Fruit fly (Drosophila melanogaster) whole organism, wandering third instar larva: ENCODE measurements around the gene cact.

Experiments
- Abd-B ChIP-seq: fragments of >200 bp; optimal IDR thresholded peaks from 2 replicates; lab custom pipeline; 2017; ENCODE audit warnings: missing biosample characterization, missing genetic modification characterization
- CG32264 ChIP-seq: fragments of 200-800 bp; sonication (Bioruptor generic); optimal IDR thresholded peaks from 2 replicates; lab custom pipeline; 2016; ENCODE audit warnings: missing biosample characterization, missing genetic modification characterization
- CG9705 ChIP-seq: fragments of 200-800 bp; sonication (Bioruptor generic); optimal IDR thresholded peaks from 2 replicates; lab custom pipeline; 2018; ENCODE audit warnings: missing biosample characterization, mild to moderate bottlenecking, missing genetic modification characterization
- CrebA ChIP-seq: fragments of 200-800 bp; sonication (Bioruptor generic); optimal IDR thresholded peaks from 2 replicates; lab custom pipeline; 2016; ENCODE audit warnings: missing biosample characterization, mild to moderate bottlenecking, missing genetic modification characterization, borderline replicate concordance
- Dfd ChIP-seq: fragments of >200 bp; optimal IDR thresholded peaks from 2 replicates; lab custom pipeline; 2017; ENCODE audit warnings: missing biosample characterization, missing genetic modification characterization
- Dif ChIP-seq: fragments of 200-275, 200-300 bp; sonication (Bioruptor generic); optimal IDR thresholded peaks from 2 replicates; lab custom pipeline; 2018; ENCODE audit warnings: missing biosample characterization, missing genetic modification characterization; ENCODE audit not compliant: partially characterized antibody
- GATAd ChIP-seq: sonication (Bioruptor generic); optimal IDR thresholded peaks from 2 replicates; lab custom pipeline; 2016; ENCODE audit warnings: missing biosample characterization, missing genetic modification characterization
- HLH106 ChIP-seq: fragments of 200-800 bp; optimal IDR thresholded peaks from 3 replicates; lab custom pipeline; 2019; ENCODE audit warnings: missing biosample characterization, mild to moderate bottlenecking, missing genetic modification characterization, moderate library complexity
- Hnf4 ChIP-seq: fragments of 200-800 bp; sonication (Bioruptor generic); optimal IDR thresholded peaks from 2 replicates; lab custom pipeline; 2016; ENCODE audit warnings: missing biosample characterization, mild to moderate bottlenecking, missing genetic modification characterization
- Hr78 ChIP-seq: fragments of >200 bp; optimal IDR thresholded peaks from 2 replicates; lab custom pipeline; 2017; ENCODE audit warnings: missing biosample characterization, missing genetic modification characterization
- Hr83 ChIP-seq: fragments of 200-300 bp; sonication (Bioruptor generic); optimal IDR thresholded peaks from 2 replicates; lab custom pipeline; 2016; ENCODE audit warnings: missing biosample characterization, mild to moderate bottlenecking, missing genetic modification characterization, moderate library complexity; ENCODE audit not compliant: poor library complexity, severe bottlenecking
- Jra ChIP-seq: sonication (Bioruptor generic); optimal IDR thresholded peaks from 2 replicates; lab custom pipeline; 2016; ENCODE audit warnings: missing biosample characterization, missing genetic modification characterization
- Mio ChIP-seq: sonication (Bioruptor generic); optimal IDR thresholded peaks from 2 replicates; lab custom pipeline; 2016; ENCODE audit warnings: missing biosample characterization, missing genetic modification characterization
- Myc ChIP-seq: fragments of >200 bp; optimal IDR thresholded peaks from 2 replicates; lab custom pipeline; 2017
- N ChIP-seq: fragments of >200 bp; optimal IDR thresholded peaks from 2 replicates; lab custom pipeline; 2018; ENCODE audit warnings: missing biosample characterization, missing external identifiers, missing genetic modification characterization
- OdsH ChIP-seq: fragments of 200-800 bp; sonication (Bioruptor generic); optimal IDR thresholded peaks from 2 replicates; lab custom pipeline; 2016; ENCODE audit warnings: missing biosample characterization, mild to moderate bottlenecking, missing genetic modification characterization
- Rel ChIP-seq, 2 experiments: fragments of 200-800 bp; sonication (Bioruptor generic) in 1 of 2; optimal IDR thresholded peaks; 2 replicates in 1 of 2; 3 replicates in 1 of 2; lab custom pipeline; 2016 to 2019; ENCODE audit warnings: mild to moderate bottlenecking in 2 of 2, missing biosample characterization in 2 of 2, missing genetic modification characterization in 2 of 2, moderate library complexity in 1 of 2
- Sp1 ChIP-seq: fragments of 200-800 bp; sonication (Bioruptor generic); optimal IDR thresholded peaks from 3 replicates; lab custom pipeline; 2019; ENCODE audit warnings: missing biosample characterization, mild to moderate bottlenecking, missing genetic modification characterization, moderate library complexity
- Vsx2 ChIP-seq: fragments of 200-300, 225-300 bp; sonication (Bioruptor generic); optimal IDR thresholded peaks from 2 replicates; lab custom pipeline; 2018; ENCODE audit warnings: missing biosample characterization, missing genetic modification characterization; ENCODE audit not compliant: partially characterized antibody
- br ChIP-seq: fragments of 200-800 bp; sonication (Bioruptor generic); optimal IDR thresholded peaks from 2 replicates; lab custom pipeline; 2016; ENCODE audit warnings: missing biosample characterization, missing genetic modification characterization
- brk ChIP-seq: fragments of 200-800 bp; sonication (Bioruptor generic); optimal IDR thresholded peaks from 2 replicates; lab custom pipeline; 2016; ENCODE audit warnings: missing biosample characterization, mild to moderate bottlenecking, missing genetic modification characterization
- dl ChIP-seq, 2 experiments: fragments of 175-275, 200-275 bp in 1 of 2; fragments of 200-275 bp in 1 of 2; sonication (Bioruptor generic); optimal IDR thresholded peaks; lab custom pipeline; 2018; ENCODE audit warnings: mild to moderate bottlenecking in 2 of 2, missing biosample characterization in 2 of 2, missing genetic modification characterization in 2 of 2, moderate library complexity in 2 of 2; ENCODE audit not compliant: partially characterized antibody in 2 of 2, insufficient read depth in 1 of 2
- dmrt93B ChIP-seq: fragments of 200-800 bp; sonication (Bioruptor generic); optimal IDR thresholded peaks from 2 replicates; lab custom pipeline; 2018; ENCODE audit warnings: missing biosample characterization, mild to moderate bottlenecking, missing genetic modification characterization
- dsf ChIP-seq: sonication (Bioruptor generic); optimal IDR thresholded peaks from 2 replicates; lab custom pipeline; 2016; ENCODE audit warnings: missing biosample characterization, missing genetic modification characterization, borderline replicate concordance
- ey ChIP-seq: fragments of 200-800 bp; sonication (Bioruptor generic); optimal IDR thresholded peaks from 2 replicates; lab custom pipeline; 2016; ENCODE audit warnings: missing biosample characterization, missing genetic modification characterization
- foxo ChIP-seq, 2 experiments: fragments of 200-800 bp; sonication (Bioruptor generic); optimal IDR thresholded peaks; 2 replicates in 1 of 2; 3 replicates in 1 of 2; lab custom pipeline; 2016 to 2017; ENCODE audit warnings: missing biosample characterization in 2 of 2, missing genetic modification characterization in 2 of 2
- fru ChIP-seq: fragments of 200-800 bp; sonication (Bioruptor generic); optimal IDR thresholded peaks from 3 replicates; lab custom pipeline; 2016; ENCODE audit warnings: missing biosample characterization, mild to moderate bottlenecking, missing genetic modification characterization
- h ChIP-seq: fragments of 200-800 bp; sonication (Bioruptor generic); optimal IDR thresholded peaks from 3 replicates; lab custom pipeline; 2016; ENCODE audit warnings: missing biosample characterization, mild to moderate bottlenecking, missing genetic modification characterization
- jim ChIP-seq: fragments of 175-275, 200-325 bp; sonication (Bioruptor generic); optimal IDR thresholded peaks from 2 replicates; lab custom pipeline; 2016; ENCODE audit warnings: missing biosample characterization, mild to moderate bottlenecking, missing genetic modification characterization
- lola ChIP-seq: fragments of >200 bp; optimal IDR thresholded peaks from 2 replicates; lab custom pipeline; 2017; ENCODE audit warnings: missing biosample characterization, missing genetic modification characterization
- pan ChIP-seq: fragments of >200 bp; optimal IDR thresholded peaks from 2 replicates; lab custom pipeline; 2017
- psq ChIP-seq: fragments of 200-800 bp; sonication (Bioruptor generic); optimal IDR thresholded peaks from 3 replicates; lab custom pipeline; 2017; ENCODE audit warnings: missing biosample characterization, mild to moderate bottlenecking, missing genetic modification characterization, moderate library complexity
- rgr ChIP-seq: fragments of 200-800 bp; sonication (Bioruptor generic); optimal IDR thresholded peaks from 3 replicates; lab custom pipeline; 2016; ENCODE audit warnings: missing biosample characterization, mild to moderate bottlenecking, missing genetic modification characterization
- sage ChIP-seq: fragments of 200-800 bp; sonication (Bioruptor generic); optimal IDR thresholded peaks from 2 replicates; lab custom pipeline; 2016; ENCODE audit warnings: missing biosample characterization, mild to moderate bottlenecking, missing genetic modification characterization
- sv ChIP-seq: fragments of 200-800 bp; sonication (Bioruptor generic); optimal IDR thresholded peaks from 3 replicates; lab custom pipeline; 2016; ENCODE audit warnings: missing biosample characterization, missing genetic modification characterization
- tai ChIP-seq: sonication (Bioruptor generic); optimal IDR thresholded peaks from 2 replicates; lab custom pipeline; 2016; ENCODE audit warnings: missing biosample characterization, missing genetic modification characterization
- usp ChIP-seq: fragments of >200 bp; optimal IDR thresholded peaks from 2 replicates; lab custom pipeline; 2017; ENCODE audit warnings: missing biosample characterization, missing genetic modification characterization
- woc ChIP-seq: sonication (Bioruptor generic); optimal IDR thresholded peaks from 2 replicates; lab custom pipeline; 2016; ENCODE audit warnings: missing biosample characterization, mild to moderate bottlenecking, missing genetic modification characterization

cact gene

DNA sequence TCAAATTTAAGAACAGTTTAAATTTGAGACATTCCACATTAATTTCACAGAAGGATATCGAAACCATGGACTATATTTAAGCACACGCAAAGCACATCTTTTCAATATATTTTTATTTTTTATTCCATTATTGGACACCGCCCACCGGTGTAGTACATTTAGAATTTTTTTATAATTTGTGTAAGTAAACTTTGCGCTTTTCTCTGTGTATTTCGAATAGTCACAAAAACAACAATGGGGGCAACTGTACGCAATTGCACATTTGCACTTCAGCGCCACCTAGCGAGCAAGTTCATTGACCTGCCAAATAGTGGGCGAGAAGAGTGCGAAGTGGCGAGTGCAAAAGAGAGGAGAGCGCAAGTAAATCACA is 50.2 kb downstream of the cact start:
- TF ChIP-seq jim (no peak), psq (GFP tag; lab: Kevin White, UChicago) (no peak), dsf (no peak), fru (GFP tag; lab: Kevin White, UChicago) (peak; percentile 12), Abd-B (no peak), Dif (GFP tag; lab: Kevin White, UChicago) (no peak), Myc (no peak), sage (GFP tag; lab: Kevin White, UChicago) (no peak), CG32264 (no peak), Rel (GFP tag; optimal IDR thresholded peaks at IDR 0.05; lab: Kevin White, UChicago) (no peak), Rel (tag; optimal IDR thresholded peaks at IDR 0.05; lab: Kevin White, UChicago) (no peak), lola (no peak), HLH106 (peak; percentile 8), usp (GFP tag; lab: Kevin White, UChicago) (no peak), ey (GFP tag; lab: Kevin White, UChicago) (no peak), N (GFP tag; lab: Kevin White, UChicago) (no peak), Sp1 (GFP tag; lab: Kevin White, UChicago) (peak; percentile 8), dl (GFP tag; optimal IDR thresholded peaks at IDR 0.05; lab: Kevin White, UChicago; ENCODE audit: insufficient read depth in 1 of 2, partially characterized antibody in 2 of 2) (no peak), CG9705 (GFP tag; lab: Kevin White, UChicago) (no peak), dmrt93B (no peak), Hr78 (GFP tag; lab: Kevin White, UChicago) (no peak), br (GFP tag; lab: Kevin White, UChicago) (peak; percentile 4), Jra (no peak), rgr (no peak), h (GFP tag; lab: Kevin White, UChicago) (peak; percentile 21), Hr83 (GFP tag; lab: Kevin White, UChicago) (no peak), Mio (GFP tag; lab: Kevin White, UChicago) (no peak), Hnf4 (GFP tag; lab: Kevin White, UChicago) (no peak), brk (no peak), tai (GFP tag; lab: Kevin White, UChicago) (no peak), Vsx2 (GFP tag; lab: Kevin White, UChicago) (no peak), CrebA (GFP tag; lab: Kevin White, UChicago) (no peak), sv (peak; percentile 20), Dfd (GFP tag; lab: Kevin White, UChicago) (no peak), pan (lab: Kevin White, UChicago) (no peak), woc (no peak), foxo (GFP tag; optimal IDR thresholded peaks at IDR 0.05; lab: Kevin White, UChicago) (peak in 1 of 2 experiments; percentile 30), OdsH (no peak), GATAd (GFP tag; lab: Kevin White, UChicago) (no peak)

DNA sequence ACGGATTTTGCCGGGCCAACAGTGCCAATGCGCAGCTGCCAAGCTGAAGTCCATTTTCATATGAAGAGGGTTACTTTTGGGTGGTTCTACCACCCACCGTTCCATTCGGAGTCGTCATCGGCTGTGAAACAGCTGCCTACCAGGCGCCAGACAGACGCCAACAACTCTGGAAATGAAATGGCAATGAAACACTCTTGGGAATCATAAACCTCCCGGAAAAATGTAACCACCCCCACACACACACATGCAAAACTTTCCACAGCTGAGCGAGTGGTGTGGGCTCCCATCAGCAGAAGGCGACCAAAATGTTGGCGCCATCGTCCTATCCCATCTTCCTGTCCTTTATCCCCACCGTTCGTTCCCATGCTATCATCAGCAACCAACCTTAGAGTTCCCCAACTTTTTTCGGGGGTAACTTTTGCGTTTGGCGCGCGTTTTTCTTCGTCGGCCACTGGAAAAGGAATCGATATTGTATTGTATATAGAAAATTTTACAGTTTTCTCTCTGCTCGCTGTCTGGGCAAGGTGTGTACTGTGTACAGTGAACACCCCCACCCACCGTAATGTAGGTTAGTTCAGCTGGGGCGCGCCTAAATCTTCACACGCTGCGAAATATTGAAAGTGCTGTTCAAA is 50.7 kb downstream of the cact start:
- TF ChIP-seq OdsH, result no peak
- no peak for TF ChIP-seq Dfd (GFP tag; lab: Kevin White, UChicago)
- no peak for TF ChIP-seq GATAd (GFP tag; lab: Kevin White, UChicago)
- no peak for TF ChIP-seq Sp1 (GFP tag; lab: Kevin White, UChicago)
- peak; percentile 6 for TF ChIP-seq Dif (GFP tag; lab: Kevin White, UChicago)
- no peak for TF ChIP-seq Mio (GFP tag; lab: Kevin White, UChicago)

DNA sequence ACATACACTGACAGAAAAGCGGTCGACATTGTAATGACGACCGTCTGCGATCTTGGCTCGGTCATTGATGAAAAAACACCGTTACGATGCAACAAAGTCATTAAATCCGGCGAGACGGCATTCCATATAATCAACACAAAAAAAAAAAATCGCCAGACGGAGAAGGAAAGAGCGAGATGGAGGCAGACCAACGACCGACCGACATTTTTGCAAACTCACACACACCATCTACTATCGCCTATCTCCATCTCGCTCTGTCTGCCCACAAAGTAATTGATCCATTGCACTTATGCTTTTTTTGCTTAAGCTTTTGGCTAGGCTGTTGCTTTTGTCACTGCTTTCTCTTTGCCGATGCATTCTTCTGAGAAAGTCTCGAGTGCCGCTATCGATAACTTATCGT is 51.9 kb downstream of the cact start:
- TF ChIP-seq CG32264 (no peak), rgr (no peak), Hr83 (GFP tag; lab: Kevin White, UChicago) (no peak), Vsx2 (GFP tag; lab: Kevin White, UChicago) (no peak)
- TF ChIP-seq, all 38 proteins: peak for 0
